Fruit fly (Drosophila melanogaster): ENCODE measurements around the gene CG14562.

The CG14562 gene

DNA sequence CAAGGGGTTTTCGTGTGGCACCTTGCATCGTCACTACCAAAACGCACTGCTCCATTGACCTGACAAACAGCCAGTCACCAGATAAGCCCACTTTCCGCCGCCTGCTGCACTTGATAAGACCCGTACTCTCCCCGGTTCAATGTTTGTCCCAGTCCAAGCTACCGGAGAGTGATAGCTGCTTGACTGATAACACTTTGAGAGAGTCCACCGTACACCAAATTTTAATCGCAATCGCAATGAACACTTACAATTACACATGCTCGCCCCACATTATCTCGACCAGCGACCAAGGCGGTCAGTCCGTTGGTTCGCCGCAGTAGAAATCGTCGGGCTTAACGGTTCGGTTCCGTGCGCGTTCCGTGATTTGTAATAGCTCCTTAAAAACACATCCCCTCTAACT, 29.7 kb downstream of the CG14562 start, which contains the start of gene P5CS (continued):
- TF ChIP-seq Deaf1 (tag; optimal IDR thresholded peaks at IDR 0.05) (peak; percentile 37), Hey (tag; optimal IDR thresholded peaks at IDR 0.05) (peak; percentile 58), corto (GFP tag; optimal IDR thresholded peaks at IDR 0.05) (no peak), Lhr (GFP tag; optimal IDR thresholded peaks at IDR 0.05) (no peak), peb (GFP tag; IDR thresholded peaks at IDR 0.05) (no peak), CG12942 (GFP tag; optimal IDR thresholded peaks at IDR 0.05) (no peak), Ssrp (tag; optimal IDR thresholded peaks at IDR 0.05) (no peak), pnt (GFP tag; optimal IDR thresholded peaks at IDR 0.05) (no peak), CG9932 (GFP tag; IDR thresholded peaks at IDR 0.05) (no peak), sug (tag; optimal IDR thresholded peaks at IDR 0.05) (peak; percentile 76), CkIIα-i1 (GFP tag; IDR thresholded peaks at IDR 0.05) (no peak), CG14667 (GFP tag; IDR thresholded peaks at IDR 0.05) (no peak), CG6765 (GFP tag; optimal IDR thresholded peaks at IDR 0.05) (no peak), D19A (tag; optimal IDR thresholded peaks at IDR 0.05) (no peak), Ada2b (GFP tag; IDR thresholded peaks at IDR 0.05) (no peak), Nf-YB (GFP tag; optimal IDR thresholded peaks at IDR 0.05) (no peak), CG9797 (GFP tag; optimal IDR thresholded peaks at IDR 0.05) (no peak)

DNA sequence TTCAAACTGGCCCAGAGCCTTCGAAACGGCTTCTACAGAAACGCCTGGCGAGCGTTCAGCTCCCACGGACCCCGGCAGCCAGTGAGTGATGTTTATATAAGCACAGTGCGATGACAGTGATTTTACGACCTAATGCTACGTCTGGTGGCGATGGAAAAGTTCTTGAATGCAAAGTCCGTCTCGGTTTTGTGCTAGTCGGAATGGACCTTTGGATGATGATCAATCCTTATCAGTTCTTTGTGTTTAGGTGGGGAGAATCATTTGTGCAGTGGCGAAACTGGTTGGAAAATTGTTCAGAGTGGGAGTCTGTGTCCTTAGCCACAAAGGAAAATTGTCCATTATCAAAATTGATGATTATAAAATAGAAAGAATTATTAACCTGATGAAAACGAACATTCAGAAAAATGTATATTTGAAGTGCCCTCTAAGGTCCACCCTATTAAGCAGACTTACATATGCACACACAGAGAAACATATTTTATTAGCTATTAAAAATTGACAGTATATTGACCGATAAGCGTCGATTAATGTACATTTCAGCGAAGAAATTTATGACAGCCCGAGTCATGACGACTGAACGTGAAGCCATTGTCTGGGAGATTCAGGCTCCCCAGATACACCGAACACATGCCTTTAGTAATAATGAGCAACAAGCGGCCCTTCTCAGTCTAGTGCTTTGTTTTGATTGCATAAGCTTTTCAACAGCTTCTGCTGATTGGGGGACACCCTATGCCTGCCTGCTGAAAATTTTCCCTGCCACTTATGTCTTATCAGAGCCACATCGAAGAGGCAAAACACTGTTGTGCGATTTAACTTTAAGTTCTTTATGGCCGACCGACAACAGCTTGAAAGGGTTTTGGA, 30.4 kb downstream of the CG14562 start:
- TF ChIP-seq pb (GFP tag; optimal IDR thresholded peaks at IDR 0.05), result no peak
- no peak for TF ChIP-seq sr (GFP tag; IDR thresholded peaks at IDR 0.05)
- peak; percentile 28; the same call in 1 of the 2 replicates for TF ChIP-seq Drgx (GFP tag; IDR thresholded peaks at IDR 0.05)
- TF ChIP-seq CG2120 (GFP tag; optimal IDR thresholded peaks at IDR 0.05), result peak; percentile 11
- no peak for TF ChIP-seq Myb (GFP tag; optimal IDR thresholded peaks at IDR 0.05)
- peak; percentile 16; the same call in 1 of the 3 replicates for TF ChIP-seq row (GFP tag; IDR thresholded peaks at IDR 0.05)
- peak; percentile 51 for TF ChIP-seq lbe (GFP tag; optimal IDR thresholded peaks at IDR 0.05)
- TF ChIP-seq CG7556 (GFP tag; optimal IDR thresholded peaks at IDR 0.05), result peak; percentile 14
- peak; percentile 15 for TF ChIP-seq CG7987 (GFP tag; optimal IDR thresholded peaks at IDR 0.05)
- TF ChIP-seq CG18619 (GFP tag; optimal IDR thresholded peaks at IDR 0.05), result peak; percentile 2
- TF ChIP-seq CG2678 (tag; optimal IDR thresholded peaks at IDR 0.05), result peak; percentile 32
- no peak for TF ChIP-seq Lhr (GFP tag; optimal IDR thresholded peaks at IDR 0.05)
- no peak for TF ChIP-seq CG7357 (GFP tag; IDR thresholded peaks at IDR 0.05)
- TF ChIP-seq yki (optimal IDR thresholded peaks at IDR 0.05), result no peak
- TF ChIP-seq Med (GFP tag), result peak; percentile 70
- no peak for TF ChIP-seq Atf6 (GFP tag; IDR thresholded peaks at IDR 0.05)
- peak; percentile 33 for TF ChIP-seq lab (GFP tag; optimal IDR thresholded peaks at IDR 0.05)
- TF ChIP-seq exex (tag; optimal IDR thresholded peaks at IDR 0.05), result peak; percentile 55
- TF ChIP-seq sens (GFP tag), result peak; percentile 79
- TF ChIP-seq corto (GFP tag; optimal IDR thresholded peaks at IDR 0.05), result peak; percentile 27
- peak; percentile 9 for TF ChIP-seq dmrt99B (tag; optimal IDR thresholded peaks at IDR 0.05)
- TF ChIP-seq Hmr (GFP tag; optimal IDR thresholded peaks at IDR 0.05), result peak; percentile 9
- TF ChIP-seq sug (tag; optimal IDR thresholded peaks at IDR 0.05), result peak; percentile 60
- peak in 1 of 2 experiments; percentile 98 for TF ChIP-seq Pdp1 (GFP tag; optimal IDR thresholded peaks at IDR 0.05)
- TF ChIP-seq grn (GFP tag; optimal IDR thresholded peaks at IDR 0.05), result peak; percentile 23
- TF ChIP-seq CG3838 (GFP tag; optimal IDR thresholded peaks at IDR 0.05), result no peak
- TF ChIP-seq CG31441 (GFP tag; IDR thresholded peaks at IDR 0.05), result no peak
- TF ChIP-seq CG7839 (tag; optimal IDR thresholded peaks at IDR 0.05), result peak; percentile 11
- peak; percentile 77 for TF ChIP-seq Hey (tag; optimal IDR thresholded peaks at IDR 0.05)
- TF ChIP-seq CG18599 (GFP tag; optimal IDR thresholded peaks at IDR 0.05), result peak; percentile 24

All from whole organism, embryonic.